Worm (Caenorhabditis elegans) whole organism, L2 larva: ENCODE data around the gene F07B10.7.

Experiments
- C34F6.9 ChIP-seq: fragments of 150-350 bp; optimal IDR thresholded peaks from 2 replicates; lab custom pipeline; 2014; ENCODE audit warnings: missing biosample characterization, missing genetic modification characterization
- F13H6.1 ChIP-seq: sonication (generic microtip); optimal IDR thresholded peaks from 2 replicates; lab custom pipeline; 2016; ENCODE audit warnings: missing genetic modification characterization, missing compliant biosample characterization
- Y55F3AM.14 ChIP-seq: fragments of 200-800 bp; sonication (Bioruptor generic); optimal IDR thresholded peaks from 2 replicates; lab custom pipeline; 2018; ENCODE audit warnings: mild to moderate bottlenecking, missing genetic modification characterization, missing compliant biosample characterization
- alr-1 ChIP-seq: fragments of 150-350 bp; optimal IDR thresholded peaks from 2 replicates; lab custom pipeline; 2014; ENCODE audit warnings: missing biosample characterization, missing genetic modification characterization
- blmp-1 ChIP-seq: sonication (generic microtip); optimal IDR thresholded peaks from 2 replicates; lab custom pipeline; 2017; ENCODE audit warnings: missing genetic modification characterization, mild to moderate bottlenecking, missing compliant biosample characterization, antibody characterized with exemption, moderate library complexity; ENCODE audit not compliant: insufficient read depth
- ceh-16 ChIP-seq: fragments of 150-350 bp; optimal IDR thresholded peaks from 2 replicates; lab custom pipeline; 2014; ENCODE audit warnings: missing biosample characterization, missing genetic modification characterization
- ceh-82 ChIP-seq: fragments of 150-350 bp; optimal IDR thresholded peaks from 2 replicates; lab custom pipeline; 2014; ENCODE audit warnings: missing biosample characterization, missing genetic modification characterization
- crh-2 ChIP-seq: sonication (generic microtip); optimal IDR thresholded peaks from 2 replicates; lab custom pipeline; 2017; ENCODE audit warnings: missing biosample characterization, missing genetic modification characterization
- dmd-4 ChIP-seq: sonication (generic microtip); optimal IDR thresholded peaks from 2 replicates; lab custom pipeline; 2017; ENCODE audit warnings: missing biosample characterization, missing genetic modification characterization
- egl-27 ChIP-seq: sonication (generic microtip); optimal IDR thresholded peaks from 3 replicates; lab custom pipeline; 2017; ENCODE audit warnings: missing biosample characterization, missing genetic modification reagents, missing genetic modification characterization
- elt-1 ChIP-seq: fragments of 150-350 bp; optimal IDR thresholded peaks from 2 replicates; lab custom pipeline; 2014; ENCODE audit warnings: missing biosample characterization, missing genetic modification characterization
- elt-3 ChIP-seq: sonication (generic microtip); optimal IDR thresholded peaks from 2 replicates; lab custom pipeline; 2017; ENCODE audit warnings: missing biosample characterization, missing genetic modification characterization
- fos-1 ChIP-seq: fragments of 150-350 bp; optimal IDR thresholded peaks from 2 replicates; lab custom pipeline; 2014; ENCODE audit warnings: missing biosample characterization, missing genetic modification characterization
- gmeb-1 ChIP-seq: fragments of 150-350 bp; optimal IDR thresholded peaks from 2 replicates; lab custom pipeline; 2014; ENCODE audit warnings: missing biosample characterization, missing genetic modification characterization
- lin-11 ChIP-seq: fragments of 150-350 bp; sonication (generic microtip); optimal IDR thresholded peaks from 2 replicates; lab custom pipeline; 2014; ENCODE audit warnings: missing biosample characterization, missing genetic modification characterization, inconsistent platforms, mixed read lengths
- lin-13 ChIP-seq: fragments of 150-350 bp; optimal IDR thresholded peaks from 2 replicates; lab custom pipeline; 2014; ENCODE audit warnings: missing biosample characterization, missing genetic modification reagents, missing genetic modification characterization
- mbf-1 ChIP-seq: sonication (generic microtip); optimal IDR thresholded peaks from 2 replicates; lab custom pipeline; 2017; ENCODE audit warnings: missing biosample characterization, missing genetic modification characterization
- nhr-10 ChIP-seq: sonication (generic microtip); optimal IDR thresholded peaks from 2 replicates; lab custom pipeline; 2017; ENCODE audit warnings: missing biosample characterization, missing genetic modification characterization
- nhr-12 ChIP-seq: fragments of 150-350 bp; optimal IDR thresholded peaks from 2 replicates; lab custom pipeline; 2014; ENCODE audit warnings: missing biosample characterization, missing genetic modification characterization
- nhr-129 ChIP-seq: fragments of 150-350 bp; optimal IDR thresholded peaks from 2 replicates; lab custom pipeline; 2014; ENCODE audit warnings: missing biosample characterization, missing genetic modification characterization
- nhr-21 ChIP-seq: fragments of 150-350 bp; optimal IDR thresholded peaks from 2 replicates; lab custom pipeline; 2014; ENCODE audit warnings: missing biosample characterization, missing genetic modification characterization
- nhr-23 ChIP-seq: fragments of 150-350 bp; optimal IDR thresholded peaks from 2 replicates; lab custom pipeline; 2014; ENCODE audit warnings: missing biosample characterization, missing genetic modification reagents, missing genetic modification characterization
- nhr-25 ChIP-seq: fragments of 150-350 bp; sonication (generic microtip); optimal IDR thresholded peaks from 3 replicates; lab custom pipeline; 2014; ENCODE audit warnings: missing biosample characterization, missing genetic modification characterization
- nhr-77 ChIP-seq: fragments of 150-350 bp; optimal IDR thresholded peaks from 2 replicates; lab custom pipeline; 2014; ENCODE audit warnings: missing biosample characterization, missing genetic modification characterization
- peb-1 ChIP-seq: fragments of 150-350 bp; optimal IDR thresholded peaks from 2 replicates; lab custom pipeline; 2014; ENCODE audit warnings: missing biosample characterization, missing genetic modification characterization
- skn-1 ChIP-seq: sonication (generic microtip); optimal IDR thresholded peaks from 2 replicates; lab custom pipeline; 2017; ENCODE audit warnings: missing biosample characterization, missing genetic modification characterization
- sma-9 ChIP-seq, 2 experiments: fragments of 150-350 bp in 1 of 2; sonication (generic microtip) in 1 of 2; optimal IDR thresholded peaks; 2 replicates each; lab custom pipeline; 2014 to 2016; ENCODE audit warnings: missing genetic modification characterization in 2 of 2, mild to moderate bottlenecking in 1 of 2, missing biosample characterization in 1 of 2, missing compliant biosample characterization in 1 of 2, missing genetic modification reagents in 1 of 2, moderate library complexity in 1 of 2
- snpc-4 ChIP-seq: fragments of 150-350 bp; optimal IDR thresholded peaks from 2 replicates; lab custom pipeline; 2014; ENCODE audit warnings: missing biosample characterization, missing genetic modification characterization
- unc-39 ChIP-seq: fragments of 150-350 bp; optimal IDR thresholded peaks from 2 replicates; lab custom pipeline; 2014; ENCODE audit warnings: missing biosample characterization, missing genetic modification characterization
- unc-55 ChIP-seq: fragments of 150-350 bp; sonication (generic microtip); optimal IDR thresholded peaks from 3 replicates; lab custom pipeline; 2014; ENCODE audit warnings: missing biosample characterization, missing genetic modification reagents, missing genetic modification characterization
- unc-62 ChIP-seq: fragments of 150-350 bp; optimal IDR thresholded peaks from 2 replicates; lab custom pipeline; 2014; ENCODE audit warnings: missing biosample characterization, missing genetic modification reagents, missing genetic modification characterization
- ztf-1 ChIP-seq: fragments of 200-800 bp; sonication (Bioruptor generic); conservative IDR thresholded peaks from 2 replicates; pipeline ENCODE4 v1.3.6; 2022; ENCODE audit warnings: missing genetic modification characterization, missing compliant biosample characterization
- ztf-11 ChIP-seq: sonication (generic microtip); optimal IDR thresholded peaks from 2 replicates; lab custom pipeline; 2017; ENCODE audit warnings: missing biosample characterization, missing genetic modification characterization

F07B10.7 gene

DNA sequence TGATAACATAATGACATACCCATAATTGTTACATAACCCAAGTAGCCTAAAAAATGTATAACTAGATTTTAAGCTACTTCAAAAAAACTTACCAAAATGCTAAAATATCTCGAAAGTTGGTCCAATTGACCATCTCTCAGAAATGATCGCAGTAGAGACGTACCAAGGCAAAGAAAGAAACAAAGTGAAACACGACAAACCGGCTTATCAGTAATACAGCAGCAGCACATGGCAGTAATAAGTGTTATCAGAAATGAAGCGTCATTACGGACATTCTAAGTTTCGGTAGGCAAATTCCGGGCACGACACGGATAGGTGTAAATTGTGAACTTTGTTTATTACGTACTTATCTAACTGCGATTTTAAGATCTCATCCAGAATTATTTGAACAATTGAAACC lies 5.0 kb upstream of the F07B10.7 start, which contains the start of gene cln-3.1:
cln-3.1 (minus strand) TSS at position 171 of the 400 bp plus-strand sequence.
- TF ChIP-seq fos-1 (tag; lab: Kevin White, UChicago) (peak; percentile 83), mbf-1 (tag; lab: Kevin White, UChicago) (no peak), sma-9 (GFP tag; optimal IDR thresholded peaks at IDR 0.05; lab: Kevin White, UChicago) (peak; percentile 29), sma-9 (tag; optimal IDR thresholded peaks at IDR 0.05; lab: Kevin White, UChicago) (no peak)

DNA sequence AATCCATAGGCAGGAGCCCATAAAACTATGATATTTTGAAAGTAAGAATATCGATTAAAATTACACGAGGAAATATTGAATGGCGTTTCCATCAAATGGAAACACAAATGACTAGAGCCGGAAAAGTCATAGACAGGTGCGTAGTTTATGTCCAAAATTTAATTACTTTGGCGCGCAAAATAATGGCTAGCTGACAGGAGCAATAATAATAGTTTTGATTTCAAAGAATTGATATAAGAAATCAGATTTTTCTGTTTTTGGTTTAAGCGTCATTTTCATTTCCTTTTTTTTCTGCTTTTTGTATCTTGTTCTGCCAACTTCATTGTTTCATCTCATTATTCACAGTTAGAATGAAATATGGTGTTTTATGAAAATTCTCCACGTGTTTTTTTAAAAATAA lies 2.5 kb upstream of the F07B10.7 start, which contains the start of gene F07B10.4:
F07B10.4 (minus strand) TSS at position 101 of the 400 bp plus-strand sequence.
- no peak for TF ChIP-seq nhr-77 (tag; lab: Kevin White, UChicago)
- TF ChIP-seq skn-1, result no peak
- no peak for TF ChIP-seq ztf-1
- no peak for TF ChIP-seq nhr-12 (tag; lab: Kevin White, UChicago)
- no peak for TF ChIP-seq unc-62 (GFP tag; lab: Kevin White, UChicago)
- no peak for TF ChIP-seq unc-55 (GFP tag; lab: Kevin White, UChicago)
- TF ChIP-seq nhr-21 (tag; lab: Kevin White, UChicago), result no peak
- TF ChIP-seq nhr-129 (tag; lab: Kevin White, UChicago), result no peak
- TF ChIP-seq ztf-11, result no peak
- no peak for TF ChIP-seq gmeb-1 (tag; lab: Kevin White, UChicago)
- TF ChIP-seq elt-1 (tag; lab: Kevin White, UChicago), result no peak
- TF ChIP-seq alr-1 (tag; lab: Kevin White, UChicago), result no peak

DNA sequence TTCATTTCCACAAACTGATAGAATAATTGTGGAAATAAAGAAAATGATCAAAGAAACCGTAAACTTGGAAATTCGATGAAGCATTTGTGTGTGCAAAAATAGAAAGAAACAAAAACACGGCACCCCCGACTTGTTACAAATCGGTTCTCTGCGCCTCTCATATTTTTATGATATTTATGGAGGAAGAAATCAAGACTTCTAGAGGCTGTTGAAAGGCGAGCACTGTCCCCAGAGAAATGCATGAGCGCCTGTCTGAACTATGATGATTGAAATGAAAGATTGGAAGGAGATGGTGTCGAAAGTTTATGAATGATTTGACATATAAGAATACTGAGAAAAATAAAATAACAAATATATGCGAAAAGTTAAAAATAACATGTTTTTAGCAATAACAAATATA lies 1.6 kb downstream of the F07B10.7 start, which contains the start of gene lgc-36:
lgc-36 (minus strand) TSS at position 101 of the 400 bp plus-strand sequence.
- TF ChIP-seq ceh-16 (no peak), ztf-1 (no peak), nhr-25 (tag; lab: Kevin White, UChicago) (no peak), F13H6.1 (tag; lab: Kevin White, UChicago) (no peak), nhr-23 (tag; lab: Kevin White, UChicago) (no peak), lin-11 (tag; lab: Kevin White, UChicago) (no peak), peb-1 (no peak), C34F6.9 (tag; lab: Kevin White, UChicago) (no peak), sma-9 (GFP tag; optimal IDR thresholded peaks at IDR 0.05; lab: Kevin White, UChicago) (no peak), sma-9 (tag; optimal IDR thresholded peaks at IDR 0.05; lab: Kevin White, UChicago) (no peak), Y55F3AM.14 (no peak), nhr-77 (tag; lab: Kevin White, UChicago) (no peak), lin-13 (GFP tag; lab: Kevin White, UChicago) (no peak), elt-3 (tag; lab: Kevin White, UChicago) (no peak), gmeb-1 (tag; lab: Kevin White, UChicago) (no peak), dmd-4 (no peak), egl-27 (no peak), mbf-1 (tag; lab: Kevin White, UChicago) (no peak), nhr-12 (tag; lab: Kevin White, UChicago) (no peak)

DNA sequence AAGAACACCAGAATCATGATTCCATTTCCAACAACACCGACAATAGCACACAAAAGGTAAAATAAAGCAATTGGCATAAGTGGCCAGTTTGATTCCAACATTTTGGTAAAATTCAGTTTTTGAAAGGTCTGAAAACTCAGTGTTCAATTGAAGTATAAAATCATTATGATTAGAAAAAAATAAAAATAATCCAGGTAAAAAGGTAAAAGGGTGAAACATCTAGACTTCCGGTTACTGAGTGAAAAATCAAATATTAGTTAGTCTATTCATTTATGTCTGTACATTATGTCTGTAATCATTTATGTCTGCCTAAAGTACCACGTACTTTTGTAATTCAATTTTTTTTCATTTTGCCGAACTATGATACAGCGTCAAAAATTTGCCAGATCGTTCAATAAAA lies 5.5 kb downstream of the F07B10.7 start, which contains the start of gene srsx-31:
srsx-31 (minus strand) TSS at position 101 of the 400 bp plus-strand sequence.
- TF ChIP-seq ztf-1, result no peak
- no peak for TF ChIP-seq C34F6.9 (tag; lab: Kevin White, UChicago)

DNA sequence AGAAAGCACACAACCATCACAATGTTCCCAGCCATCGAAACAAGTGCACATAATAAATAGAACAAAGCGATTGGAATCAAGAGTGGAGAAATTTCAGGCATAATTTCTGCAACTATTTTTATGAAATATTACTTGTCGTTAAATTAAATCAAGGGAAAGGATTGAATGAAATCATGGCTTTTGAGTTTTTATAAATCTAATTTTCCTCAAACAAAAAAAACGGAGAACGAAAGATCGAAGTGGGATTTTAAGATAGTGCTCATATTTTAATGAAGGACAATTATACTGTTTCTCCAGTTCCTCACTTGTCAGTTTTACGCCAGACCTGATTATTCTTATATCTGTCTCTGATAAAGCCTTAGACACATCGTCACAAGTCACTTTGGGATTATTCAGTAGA lies 8.1 kb downstream of the F07B10.7 start, which contains the start of gene srsx-33:
srsx-33 (minus strand) TSS at position 101 of the 400 bp plus-strand sequence.
- TF ChIP-seq nhr-77 (tag; lab: Kevin White, UChicago) (no peak), snpc-4 (tag; lab: Kevin White, UChicago) (no peak), unc-39 (tag; lab: Kevin White, UChicago) (no peak), nhr-25 (tag; lab: Kevin White, UChicago) (no peak), blmp-1 (tag; lab: Kevin White, UChicago) (no peak), ztf-11 (no peak), ztf-1 (no peak)

ce11 chrV:11251798-11252197 lies 8.7 kb downstream of the F07B10.7 start:
- TF ChIP-seq nhr-10 (no peak), ceh-82 (tag; lab: Kevin White, UChicago) (no peak), nhr-12 (tag; lab: Kevin White, UChicago) (no peak), alr-1 (tag; lab: Kevin White, UChicago) (no peak), crh-2 (tag; lab: Kevin White, UChicago) (no peak), nhr-21 (tag; lab: Kevin White, UChicago) (no peak)
